Fruit fly (Drosophila melanogaster) whole organism, embryonic: Measurements from ENCODE around the gene CG4615.

Experiments used
- Blimp-1 ChIP-seq: fragments of 200-800 bp; sonication (Bioruptor generic); optimal IDR thresholded peaks from 3 replicates; lab custom pipeline; 2018; ENCODE audit warnings: missing biosample characterization, missing genetic modification characterization, mild to moderate bottlenecking, moderate library complexity, missing genetic modification reagents
- CG10209 ChIP-seq: fragments of 200-800 bp; sonication (Bioruptor generic); optimal IDR thresholded peaks from 3 replicates; lab custom pipeline; 2017; ENCODE audit warnings: missing biosample characterization, mild to moderate bottlenecking, missing genetic modification characterization, missing genetic modification reagents
- CG10654 ChIP-seq: fragments of 200-800 bp; sonication (Bioruptor generic); optimal IDR thresholded peaks from 2 replicates; lab custom pipeline; 2016; ENCODE audit warnings: missing biosample characterization, missing genetic modification characterization
- CG10979 ChIP-seq: fragments of 200-800 bp; sonication (Bioruptor generic); optimal IDR thresholded peaks from 2 replicates; lab custom pipeline; 2018; ENCODE audit warnings: missing biosample characterization, mild to moderate bottlenecking, missing genetic modification characterization, moderate library complexity
- CG12104 ChIP-seq: fragments of 200-800 bp; sonication (Bioruptor generic); optimal IDR thresholded peaks from 3 replicates; lab custom pipeline; 2016; ENCODE audit warnings: missing biosample characterization, missing genetic modification characterization
- CG12744 ChIP-seq: fragments of 200-800 bp; sonication (Bioruptor generic); optimal IDR thresholded peaks from 2 replicates; lab custom pipeline; 2016; ENCODE audit warnings: missing biosample characterization, missing genetic modification characterization
- CG13424 ChIP-seq: fragments of 200-800 bp; sonication (Bioruptor generic); optimal IDR thresholded peaks from 2 replicates; lab custom pipeline; 2019; ENCODE audit warnings: missing biosample characterization, mild to moderate bottlenecking, missing genetic modification characterization, moderate library complexity
- CG14710 ChIP-seq: fragments of 200-800 bp; sonication (Bioruptor generic); optimal IDR thresholded peaks from 3 replicates; lab custom pipeline; 2019; ENCODE audit warnings: missing biosample characterization, mild to moderate bottlenecking, missing genetic modification characterization, moderate library complexity
- CG17328 ChIP-seq: fragments of 200-800 bp; sonication (Bioruptor generic); IDR thresholded peaks from 2 replicates; pipeline ENCODE4 v1.3.6; 2022; ENCODE audit warnings: missing biosample characterization, missing genetic modification characterization
- CG17829 ChIP-seq: fragments of 200-800 bp; optimal IDR thresholded peaks from 2 replicates; lab custom pipeline; 2019; ENCODE audit warnings: missing biosample characterization, mild to moderate bottlenecking, missing genetic modification characterization, moderate library complexity
- CG18599 ChIP-seq: fragments of 200-800 bp; sonication (Bioruptor generic); optimal IDR thresholded peaks from 3 replicates; lab custom pipeline; 2017; ENCODE audit warnings: missing biosample characterization, missing genetic modification characterization, mild to moderate bottlenecking, moderate library complexity, missing genetic modification reagents
- CG31441 ChIP-seq: fragments of 200-800 bp; sonication (Bioruptor generic); IDR thresholded peaks from 2 replicates; pipeline ENCODE4 v1.3.6; 2022; ENCODE audit warnings: missing biosample characterization, missing genetic modification characterization
- CG33557 ChIP-seq: fragments of 200-800 bp; sonication (Bioruptor generic); optimal IDR thresholded peaks from 2 replicates; lab custom pipeline; 2019; ENCODE audit warnings: missing biosample characterization, mild to moderate bottlenecking, missing genetic modification characterization, moderate library complexity
- CkIIα-i1 ChIP-seq: fragments of 200-800 bp; sonication (Bioruptor generic); IDR thresholded peaks from 2 replicates; pipeline ENCODE4 v1.3.6; 2022; ENCODE audit warnings: missing biosample characterization, missing genetic modification characterization
- D19A ChIP-seq: fragments of 200-800 bp; optimal IDR thresholded peaks from 3 replicates; lab custom pipeline; 2019; ENCODE audit warnings: missing biosample characterization, mild to moderate bottlenecking, missing genetic modification characterization, moderate library complexity
- D19B ChIP-seq: fragments of 200-800 bp; sonication (Bioruptor generic); optimal IDR thresholded peaks from 2 replicates; lab custom pipeline; 2017; ENCODE audit warnings: missing biosample characterization, mild to moderate bottlenecking, missing genetic modification characterization
- Dip3 ChIP-seq: fragments of 200-800 bp; sonication (Bioruptor generic); optimal IDR thresholded peaks from 3 replicates; lab custom pipeline; 2016; ENCODE audit warnings: missing biosample characterization, missing genetic modification characterization
- E2f1 ChIP-seq: fragments of 200-800 bp; sonication (Bioruptor generic); IDR thresholded peaks from 2 replicates; pipeline ENCODE4 v1.3.6; 2022; ENCODE audit warnings: missing biosample characterization, missing genetic modification characterization
- Ets97D ChIP-seq: fragments of 200-800 bp; sonication (Bioruptor generic); optimal IDR thresholded peaks from 3 replicates; lab custom pipeline; 2016; ENCODE audit warnings: missing biosample characterization, missing genetic modification characterization
- Gsc ChIP-seq: fragments of 200-800 bp; sonication (Bioruptor generic); IDR thresholded peaks from 2 replicates; pipeline ENCODE4 v1.3.6; 2022; ENCODE audit warnings: missing biosample characterization, missing genetic modification characterization
- Kr ChIP-seq: fragments of 200-800 bp; sonication (Bioruptor generic); optimal IDR thresholded peaks from 2 replicates; lab custom pipeline; 2017; ENCODE audit warnings: missing biosample characterization, mild to moderate bottlenecking, missing genetic modification characterization
- Mad ChIP-seq: fragments of 200-800 bp; sonication (Bioruptor generic); optimal IDR thresholded peaks from 2 replicates; lab custom pipeline; 2016; ENCODE audit warnings: missing biosample characterization, missing genetic modification characterization
- Med ChIP-seq: fragments of 200-800 bp; sonication (Bioruptor generic); peaks from one replicate; lab custom pipeline; 2016; ENCODE audit warnings: missing biosample characterization, missing genetic modification characterization, mild to moderate bottlenecking, inconsistent platforms, moderate library complexity
- NFAT ChIP-seq: fragments of 200-800 bp; sonication (Bioruptor generic); IDR thresholded peaks from 2 replicates; pipeline ENCODE4 v1.3.6; 2022; ENCODE audit warnings: missing biosample characterization, missing genetic modification characterization
- Oli ChIP-seq: fragments of 200-800 bp; sonication (Bioruptor generic); optimal IDR thresholded peaks from 2 replicates; lab custom pipeline; 2018; ENCODE audit warnings: missing biosample characterization, mild to moderate bottlenecking, missing genetic modification characterization, moderate library complexity
- az2 ChIP-seq: fragments of 200-800 bp; sonication (Bioruptor generic); optimal IDR thresholded peaks from 3 replicates; lab custom pipeline; 2016; ENCODE audit warnings: missing biosample characterization, missing genetic modification characterization
- cato ChIP-seq: fragments of 200-800 bp; sonication (Bioruptor generic); optimal IDR thresholded peaks from 2 replicates; lab custom pipeline; 2016; ENCODE audit warnings: missing biosample characterization, missing genetic modification characterization, borderline replicate concordance
- ci ChIP-seq: fragments of 200-800 bp; sonication (Bioruptor generic); IDR thresholded peaks from 3 replicates; pipeline ENCODE4 v1.3.6; 2022; ENCODE audit warnings: missing biosample characterization, missing genetic modification characterization
- crol ChIP-seq: fragments of 200-800 bp; sonication (Bioruptor generic); IDR thresholded peaks from 2 replicates; pipeline ENCODE4 v1.3.6; 2022; ENCODE audit warnings: missing biosample characterization, missing genetic modification characterization
- dmrt99B ChIP-seq: fragments of 200-800 bp; sonication (Bioruptor generic); optimal IDR thresholded peaks from 2 replicates; lab custom pipeline; 2018; ENCODE audit warnings: missing biosample characterization, mild to moderate bottlenecking, missing genetic modification characterization, moderate library complexity
- esg ChIP-seq: fragments of 200-800 bp; sonication (Bioruptor generic); conservative IDR thresholded peaks from 2 replicates; pipeline ENCODE4 v1.3.6; 2022; ENCODE audit warnings: missing biosample characterization, missing genetic modification characterization
- fd96Cb ChIP-seq: fragments of 200-800 bp; sonication (Bioruptor generic); optimal IDR thresholded peaks from 2 replicates; lab custom pipeline; 2018; ENCODE audit warnings: missing biosample characterization, mild to moderate bottlenecking, missing genetic modification characterization, moderate library complexity
- gro ChIP-seq: fragments of 200-800 bp; sonication (Bioruptor generic); optimal IDR thresholded peaks from 2 replicates; lab custom pipeline; 2016; ENCODE audit warnings: missing biosample characterization, missing genetic modification characterization
- knrl ChIP-seq: fragments of 200-800 bp; sonication (Bioruptor generic); IDR thresholded peaks from 3 replicates; pipeline ENCODE4 v1.3.6; 2022; ENCODE audit warnings: missing biosample characterization, missing genetic modification characterization; ENCODE audit not compliant: partially characterized antibody
- lilli ChIP-seq: fragments of 200-800 bp; sonication (Bioruptor generic); optimal IDR thresholded peaks from 3 replicates; lab custom pipeline; 2016; ENCODE audit warnings: missing biosample characterization, missing genetic modification characterization
- lola ChIP-seq, 3 experiments: fragments of >200 bp in 2 of 3; fragments of 200-800 bp in 1 of 3; sonication (Bioruptor generic) in 1 of 3; optimal IDR thresholded peaks; 2 replicates each; lab custom pipeline; 2017 to 2019; ENCODE audit warnings: missing biosample characterization in 3 of 3, missing genetic modification characterization in 3 of 3, mild to moderate bottlenecking in 1 of 3, moderate library complexity in 1 of 3
- maf-S ChIP-seq: fragments of 200-800 bp; sonication (Bioruptor generic); optimal IDR thresholded peaks from 2 replicates; lab custom pipeline; 2016; ENCODE audit warnings: missing biosample characterization, missing genetic modification characterization
- phol ChIP-seq: fragments of 200-800 bp; sonication (Bioruptor generic); optimal IDR thresholded peaks from 3 replicates; lab custom pipeline; 2018; ENCODE audit warnings: missing biosample characterization, mild to moderate bottlenecking, missing genetic modification characterization, moderate library complexity
- pita ChIP-seq: fragments of 200-800 bp; sonication (Bioruptor generic); optimal IDR thresholded peaks from 2 replicates; lab custom pipeline; 2017; ENCODE audit warnings: missing biosample characterization, mild to moderate bottlenecking, missing genetic modification characterization
- prd ChIP-seq, 3 experiments: fragments of >200 bp in 2 of 3; fragments of 200-800 bp in 1 of 3; sonication (Bioruptor generic) in 1 of 3; optimal IDR thresholded peaks in 2 of 3; IDR thresholded peaks in 1 of 3; 2 replicates in 2 of 3; 3 replicates in 1 of 3; pipeline versions ENCODE4 v1.3.6 to Lab custom; 2017 to 2022; ENCODE audit warnings: missing biosample characterization in 1 of 3, missing genetic modification characterization in 1 of 3
- pzg ChIP-seq: fragments of 200-800 bp; sonication (Bioruptor generic); optimal IDR thresholded peaks from 3 replicates; lab custom pipeline; 2018; ENCODE audit warnings: missing biosample characterization, mild to moderate bottlenecking, missing genetic modification characterization, moderate library complexity
- row ChIP-seq: fragments of 200-800 bp; sonication (Bioruptor generic); IDR thresholded peaks from 3 replicates; pipeline ENCODE4 v1.3.6; 2022; ENCODE audit warnings: missing biosample characterization, missing genetic modification characterization
- sens ChIP-seq: fragments of 200-800 bp; sonication (Bioruptor generic); peaks from one replicate; lab custom pipeline; 2016; ENCODE audit warnings: missing biosample characterization, missing genetic modification characterization
- sug ChIP-seq: fragments of 200-800 bp; optimal IDR thresholded peaks from 2 replicates; lab custom pipeline; 2019; ENCODE audit warnings: missing biosample characterization, mild to moderate bottlenecking, missing genetic modification characterization, moderate library complexity
- tio ChIP-seq: fragments of 200-800 bp; sonication (Bioruptor generic); optimal IDR thresholded peaks from 2 replicates; lab custom pipeline; 2017; ENCODE audit warnings: missing biosample characterization, missing genetic modification characterization, inconsistent platforms
- wek ChIP-seq: fragments of 200-800 bp; sonication (Bioruptor generic); optimal IDR thresholded peaks from 3 replicates; lab custom pipeline; 2018; ENCODE audit warnings: missing biosample characterization, mild to moderate bottlenecking, missing genetic modification characterization, moderate library complexity
- zen ChIP-seq: fragments of 200-800 bp; sonication (Bioruptor generic); optimal IDR thresholded peaks from 3 replicates; lab custom pipeline; 2018; ENCODE audit warnings: missing biosample characterization, mild to moderate bottlenecking, missing genetic modification characterization, moderate library complexity
- zf30C ChIP-seq: fragments of 200-800 bp; sonication (Bioruptor generic); optimal IDR thresholded peaks from 3 replicates; lab custom pipeline; 2018; ENCODE audit warnings: missing biosample characterization, mild to moderate bottlenecking, missing genetic modification characterization

CG4615 gene

dm6 chrX:7122002-7122401 lies 19.9 kb upstream of the CG4615 start (continued):
- TF ChIP-seq zf30C (GFP tag; lab: Kevin White, UChicago) (peak; percentile 35), Ets97D (GFP tag; lab: Kevin White, UChicago) (no peak), zen (peak; percentile 51), pita (GFP tag; lab: Kevin White, UChicago) (no peak), Dip3 (GFP tag; lab: Kevin White, UChicago) (no peak), Med (GFP tag; lab: Kevin White, UChicago) (no peak), D19B (no peak), wek (GFP tag; lab: Kevin White, UChicago) (no peak), NFAT (GFP tag; lab: Robert Waterston, UW) (no peak), fd96Cb (tag; lab: Kevin White, UChicago) (peak; percentile 11), CG13424 (tag; lab: Kevin White, UChicago) (peak; percentile 1), esg (GFP tag; lab: Robert Waterston, UW) (no peak), tio (GFP tag; lab: Kevin White, UChicago) (peak; percentile 17), Kr (GFP tag; lab: Kevin White, UChicago) (no peak), row (GFP tag; lab: Robert Waterston, UW) (peak; percentile 46; the same call in 2 of the 3 replicates), phol (tag; lab: Kevin White, UChicago) (peak; percentile 40), CG17328 (GFP tag; lab: Robert Waterston, UW) (0 out of 2 replicates have a peak, but pooled peaks have one; percentile 32), gro (no peak), Oli (tag; lab: Kevin White, UChicago) (peak; percentile 14), CG17829 (tag; lab: Kevin White, UChicago) (peak; percentile 18), pzg (GFP tag; lab: Kevin White, UChicago) (no peak), lilli (no peak), ci (no peak), Gsc (GFP tag; lab: Robert Waterston, UW) (no peak), az2 (no peak), cato (no peak), CG12104 (GFP tag; lab: Kevin White, UChicago) (no peak), dmrt99B (tag; lab: Kevin White, UChicago) (peak; percentile 18), CG12744 (GFP tag; lab: Kevin White, UChicago) (no peak), CG18599 (GFP tag; lab: Kevin White, UChicago) (no peak), D19A (peak; percentile 25), CG14710 (tag; lab: Kevin White, UChicago) (peak; percentile 25), Blimp-1 (peak; percentile 19), sug (no peak), E2f1 (GFP tag; lab: Robert Waterston, UW) (no peak), CkIIα-i1 (no peak), knrl (GFP tag; lab: Robert Waterston, UW) (no peak), CG33557 (GFP tag; lab: Kevin White, UChicago) (peak; percentile 28), crol (GFP tag; lab: Robert Waterston, UW) (no peak), Mad (GFP tag; lab: Kevin White, UChicago) (no peak), CG10209 (no peak), CG31441 (0 out of 2 replicates have a peak, but pooled peaks have one; percentile 20), maf-S (GFP tag; lab: Kevin White, UChicago) (no peak), CG10654 (GFP tag; lab: Kevin White, UChicago) (no peak), lola (GFP tag; optimal IDR thresholded peaks at IDR 0.05; lab: Kevin White, UChicago) (peak in 1 of 3 experiments; percentile 49), sens (GFP tag; lab: Kevin White, UChicago) (peak; percentile 87), CG10979 (tag; lab: Kevin White, UChicago) (peak; percentile 42), prd (optimal IDR thresholded peaks at IDR 0.05; lab: Kevin White, UChicago) (no peak), prd (GFP tag; IDR thresholded peaks at IDR 0.05; lab: Robert Waterston, UW) (peak; percentile 61; the same call in 1 of the 3 replicates)
